Fruit fly (Drosophila melanogaster) whole organism, embryonic: ENCODE measurements around the gene CG15283.

Experiments
- Bteb2 ChIP-seq: fragments of 200-800 bp; sonication (Bioruptor generic); optimal IDR thresholded peaks from 2 replicates; lab custom pipeline; 2016; ENCODE audit warnings: missing biosample characterization, missing genetic modification characterization
- CG1024 ChIP-seq: fragments of 200-800 bp; sonication (Bioruptor generic); IDR thresholded peaks from 2 replicates; pipeline ENCODE4 v1.3.6; 2022; ENCODE audit warnings: missing biosample characterization, missing genetic modification characterization
- CG10959 ChIP-seq: fragments of 200-800 bp; sonication (Bioruptor generic); IDR thresholded peaks from 2 replicates; pipeline ENCODE4 v1.3.6; 2022; ENCODE audit warnings: missing biosample characterization, missing genetic modification characterization
- CG11398 ChIP-seq: fragments of 200-800 bp; sonication (Bioruptor generic); optimal IDR thresholded peaks from 2 replicates; lab custom pipeline; 2016; ENCODE audit warnings: missing biosample characterization, missing genetic modification characterization
- CG11560 ChIP-seq: fragments of 200-800 bp; sonication (Bioruptor generic); IDR thresholded peaks from 3 replicates; pipeline ENCODE4 v1.3.6; 2022; ENCODE audit warnings: missing biosample characterization, missing genetic modification characterization
- CG12942 ChIP-seq: fragments of 200-800 bp; sonication (Bioruptor generic); optimal IDR thresholded peaks from 3 replicates; lab custom pipeline; 2016; ENCODE audit warnings: missing biosample characterization, missing genetic modification characterization
- CG15073 ChIP-seq: fragments of 200-800 bp; sonication (Bioruptor generic); optimal IDR thresholded peaks from 2 replicates; lab custom pipeline; 2016; ENCODE audit warnings: missing biosample characterization, missing genetic modification characterization
- CG15601 ChIP-seq: fragments of 200-800 bp; sonication (Bioruptor generic); optimal IDR thresholded peaks from 3 replicates; lab custom pipeline; 2019; ENCODE audit warnings: missing biosample characterization, mild to moderate bottlenecking, missing genetic modification characterization, moderate library complexity
- CG17186 ChIP-seq: fragments of 200-800 bp; sonication (Bioruptor generic); optimal IDR thresholded peaks from 3 replicates; lab custom pipeline; 2017; ENCODE audit warnings: missing biosample characterization, missing genetic modification reagents, missing genetic modification characterization
- CG1792 ChIP-seq: fragments of 200-800 bp; sonication (Bioruptor generic); optimal IDR thresholded peaks from 2 replicates; lab custom pipeline; 2016; ENCODE audit warnings: missing biosample characterization, missing genetic modification characterization
- CG2202 ChIP-seq: fragments of 200-800 bp; sonication (Bioruptor generic); optimal IDR thresholded peaks from 2 replicates; lab custom pipeline; 2018; ENCODE audit warnings: missing biosample characterization, mild to moderate bottlenecking, missing genetic modification characterization
- CG31365 ChIP-seq: fragments of 200-800 bp; sonication (Bioruptor generic); optimal IDR thresholded peaks from 2 replicates; lab custom pipeline; 2018; ENCODE audit warnings: missing biosample characterization, mild to moderate bottlenecking, missing genetic modification characterization
- CG4360 ChIP-seq: fragments of 200-800 bp; sonication (Bioruptor generic); IDR thresholded peaks from 2 replicates; pipeline ENCODE4 v1.3.6; 2022; ENCODE audit warnings: missing biosample characterization, missing genetic modification characterization
- CG6654 ChIP-seq: fragments of 200-800 bp; sonication (Bioruptor generic); optimal IDR thresholded peaks from 2 replicates; lab custom pipeline; 2017; ENCODE audit warnings: missing biosample characterization, mild to moderate bottlenecking, missing genetic modification characterization
- CG8388 ChIP-seq: fragments of 200-800 bp; sonication (Bioruptor generic); optimal IDR thresholded peaks from 2 replicates; lab custom pipeline; 2019; ENCODE audit warnings: missing biosample characterization, mild to moderate bottlenecking, missing genetic modification characterization, moderate library complexity
- D19B ChIP-seq: fragments of 200-800 bp; sonication (Bioruptor generic); optimal IDR thresholded peaks from 2 replicates; lab custom pipeline; 2017; ENCODE audit warnings: missing biosample characterization, mild to moderate bottlenecking, missing genetic modification characterization
- Dad ChIP-seq: fragments of 200-800 bp; sonication (Bioruptor generic); optimal IDR thresholded peaks from 3 replicates; lab custom pipeline; 2016; ENCODE audit warnings: missing biosample characterization, missing genetic modification characterization
- Dip2 ChIP-seq: fragments of 200-800 bp; sonication (Bioruptor generic); IDR thresholded peaks from 2 replicates; pipeline ENCODE4 v1.3.6; 2022; ENCODE audit warnings: missing biosample characterization, missing genetic modification characterization
- Fer3 ChIP-seq: fragments of 200-800 bp; sonication (Bioruptor generic); optimal IDR thresholded peaks from 2 replicates; lab custom pipeline; 2018; ENCODE audit warnings: missing biosample characterization, mild to moderate bottlenecking, missing genetic modification characterization, moderate library complexity
- HmgD ChIP-seq: fragments of 200-800 bp; sonication (Bioruptor generic); optimal IDR thresholded peaks from 3 replicates; lab custom pipeline; 2016; ENCODE audit warnings: missing biosample characterization, missing genetic modification characterization
- Lim3 ChIP-seq: fragments of 200-800 bp; sonication (Bioruptor generic); IDR thresholded peaks from 2 replicates; pipeline ENCODE4 v1.3.6; 2022; ENCODE audit warnings: missing biosample characterization, missing genetic modification characterization
- Med ChIP-seq: fragments of 200-800 bp; sonication (Bioruptor generic); peaks from one replicate; lab custom pipeline; 2016; ENCODE audit warnings: missing biosample characterization, missing genetic modification characterization, mild to moderate bottlenecking, inconsistent platforms, moderate library complexity
- NFAT ChIP-seq: fragments of 200-800 bp; sonication (Bioruptor generic); IDR thresholded peaks from 2 replicates; pipeline ENCODE4 v1.3.6; 2022; ENCODE audit warnings: missing biosample characterization, missing genetic modification characterization
- Neu2 ChIP-seq: fragments of 200-800 bp; sonication (Bioruptor generic); optimal IDR thresholded peaks from 3 replicates; lab custom pipeline; 2016; ENCODE audit warnings: missing biosample characterization, missing genetic modification characterization, borderline replicate concordance
- Nf-YB ChIP-seq: fragments of 200-800 bp; sonication (Bioruptor generic); optimal IDR thresholded peaks from 3 replicates; lab custom pipeline; 2019; ENCODE audit warnings: missing biosample characterization, mild to moderate bottlenecking, missing genetic modification characterization, moderate library complexity
- Side ChIP-seq: fragments of 200-800 bp; sonication (Bioruptor generic); optimal IDR thresholded peaks from 2 replicates; lab custom pipeline; 2016; ENCODE audit warnings: missing biosample characterization, missing genetic modification characterization
- Sin3A ChIP-seq: fragments of >200 bp; optimal IDR thresholded peaks from 2 replicates; lab custom pipeline; 2018
- Xbp1 ChIP-seq: fragments of 200-800 bp; sonication (Bioruptor generic); optimal IDR thresholded peaks from 3 replicates; lab custom pipeline; 2016; ENCODE audit warnings: missing biosample characterization, mild to moderate bottlenecking, missing genetic modification characterization
- bab2 ChIP-seq: fragments of 200-800 bp; sonication (Bioruptor generic); optimal IDR thresholded peaks from 2 replicates; lab custom pipeline; 2016; ENCODE audit warnings: missing biosample characterization, missing genetic modification characterization
- bcd ChIP-seq: fragments of 200-800 bp; sonication (Bioruptor generic); optimal IDR thresholded peaks from 2 replicates; lab custom pipeline; 2017; ENCODE audit warnings: missing biosample characterization, mild to moderate bottlenecking, missing genetic modification characterization
- btn ChIP-seq: fragments of 200-800 bp; sonication (Bioruptor generic); optimal IDR thresholded peaks from 2 replicates; lab custom pipeline; 2016; ENCODE audit warnings: missing biosample characterization, missing genetic modification characterization
- chn ChIP-seq: fragments of 200-800 bp; sonication (Bioruptor generic); optimal IDR thresholded peaks from 2 replicates; lab custom pipeline; 2016; ENCODE audit warnings: missing biosample characterization, missing genetic modification characterization
- dan ChIP-seq: fragments of 200-800 bp; sonication (Bioruptor generic); IDR thresholded peaks from 2 replicates; pipeline ENCODE4 v1.3.6; 2022; ENCODE audit warnings: missing biosample characterization, missing genetic modification characterization
- danr ChIP-seq: fragments of 200-800 bp; sonication (Bioruptor generic); IDR thresholded peaks from 2 replicates; pipeline ENCODE4 v1.3.6; 2022; ENCODE audit warnings: missing biosample characterization, missing genetic modification characterization
- dmrt99B ChIP-seq: fragments of 200-800 bp; sonication (Bioruptor generic); optimal IDR thresholded peaks from 2 replicates; lab custom pipeline; 2018; ENCODE audit warnings: missing biosample characterization, mild to moderate bottlenecking, missing genetic modification characterization, moderate library complexity
- dysf ChIP-seq: fragments of 200-800 bp; sonication (Bioruptor generic); IDR thresholded peaks from 3 replicates; pipeline ENCODE4 v1.3.6; 2022; ENCODE audit warnings: missing biosample characterization, missing genetic modification characterization
- eve ChIP-seq, 2 experiments: fragments of >200 bp; optimal IDR thresholded peaks; 2 replicates each; lab custom pipeline; 2017; ENCODE audit warnings: missing biosample characterization in 2 of 2, missing genetic modification characterization in 2 of 2
- ewg ChIP-seq: fragments of 200-800 bp; sonication (Bioruptor generic); optimal IDR thresholded peaks from 3 replicates; lab custom pipeline; 2017; ENCODE audit warnings: mild to moderate bottlenecking, missing biosample characterization, missing genetic modification reagents, missing genetic modification characterization
- eyg ChIP-seq: fragments of 200-800 bp; sonication (Bioruptor generic); optimal IDR thresholded peaks from 3 replicates; lab custom pipeline; 2016; ENCODE audit warnings: missing biosample characterization, missing genetic modification characterization
- gce ChIP-seq: fragments of 200-800 bp; sonication (Bioruptor generic); IDR thresholded peaks from 3 replicates; pipeline ENCODE4 v1.3.6; 2022; ENCODE audit warnings: missing biosample characterization, missing genetic modification characterization
- gro ChIP-seq: fragments of 200-800 bp; sonication (Bioruptor generic); optimal IDR thresholded peaks from 2 replicates; lab custom pipeline; 2016; ENCODE audit warnings: missing biosample characterization, missing genetic modification characterization
- hkb ChIP-seq, 2 experiments: fragments of 200-800 bp in 1 of 2; fragments of >200 bp in 1 of 2; sonication (Bioruptor generic) in 1 of 2; IDR thresholded peaks in 1 of 2; optimal IDR thresholded peaks in 1 of 2; 2 replicates each; pipeline versions ENCODE4 v1.3.6 to Lab custom; 2017 to 2022; ENCODE audit warnings: missing biosample characterization in 1 of 2, missing genetic modification characterization in 1 of 2
- insv ChIP-seq, 2 experiments: fragments of 200-800 bp; sonication (Bioruptor generic); optimal IDR thresholded peaks; 3 replicates each; lab custom pipeline; 2016 to 2018; ENCODE audit warnings: missing biosample characterization in 2 of 2, missing genetic modification characterization in 2 of 2
- inv ChIP-seq: fragments of 200-800 bp; sonication (Bioruptor generic); IDR thresholded peaks from 2 replicates; pipeline ENCODE4 v1.3.6; 2022; ENCODE audit warnings: missing biosample characterization, missing genetic modification characterization; ENCODE audit not compliant: partially characterized antibody
- kah ChIP-seq: fragments of 200-800 bp; sonication (Bioruptor generic); optimal IDR thresholded peaks from 2 replicates; lab custom pipeline; 2018; ENCODE audit warnings: missing biosample characterization, mild to moderate bottlenecking, missing genetic modification characterization
- peb ChIP-seq: fragments of 200-800 bp; sonication (Bioruptor generic); IDR thresholded peaks from 2 replicates; pipeline ENCODE4 v1.3.6; 2022; ENCODE audit warnings: missing biosample characterization, missing genetic modification characterization
- pho ChIP-seq: fragments of 200-800 bp; sonication (Bioruptor generic); optimal IDR thresholded peaks from 2 replicates; lab custom pipeline; 2016; ENCODE audit warnings: missing biosample characterization, missing genetic modification characterization
- pzg ChIP-seq: fragments of 200-800 bp; sonication (Bioruptor generic); optimal IDR thresholded peaks from 3 replicates; lab custom pipeline; 2018; ENCODE audit warnings: missing biosample characterization, mild to moderate bottlenecking, missing genetic modification characterization, moderate library complexity
- sima ChIP-seq: fragments of 200-800 bp; sonication (Bioruptor generic); optimal IDR thresholded peaks from 2 replicates; lab custom pipeline; 2016; ENCODE audit warnings: missing biosample characterization, missing genetic modification characterization
- slp2 ChIP-seq: fragments of 200-800 bp; sonication (Bioruptor generic); optimal IDR thresholded peaks from 2 replicates; lab custom pipeline; 2016; ENCODE audit warnings: missing biosample characterization, missing genetic modification characterization
- vvl ChIP-seq: fragments of 200-800 bp; sonication (Bioruptor generic); IDR thresholded peaks from 2 replicates; pipeline ENCODE4 v1.3.6; 2022; ENCODE audit warnings: missing biosample characterization, missing genetic modification characterization
- wdn ChIP-seq: fragments of 200-800 bp; sonication (Bioruptor generic); IDR thresholded peaks from 2 replicates; pipeline ENCODE4 v1.3.6; 2022; ENCODE audit warnings: missing biosample characterization, missing genetic modification characterization

Gene CG15283

DNA sequence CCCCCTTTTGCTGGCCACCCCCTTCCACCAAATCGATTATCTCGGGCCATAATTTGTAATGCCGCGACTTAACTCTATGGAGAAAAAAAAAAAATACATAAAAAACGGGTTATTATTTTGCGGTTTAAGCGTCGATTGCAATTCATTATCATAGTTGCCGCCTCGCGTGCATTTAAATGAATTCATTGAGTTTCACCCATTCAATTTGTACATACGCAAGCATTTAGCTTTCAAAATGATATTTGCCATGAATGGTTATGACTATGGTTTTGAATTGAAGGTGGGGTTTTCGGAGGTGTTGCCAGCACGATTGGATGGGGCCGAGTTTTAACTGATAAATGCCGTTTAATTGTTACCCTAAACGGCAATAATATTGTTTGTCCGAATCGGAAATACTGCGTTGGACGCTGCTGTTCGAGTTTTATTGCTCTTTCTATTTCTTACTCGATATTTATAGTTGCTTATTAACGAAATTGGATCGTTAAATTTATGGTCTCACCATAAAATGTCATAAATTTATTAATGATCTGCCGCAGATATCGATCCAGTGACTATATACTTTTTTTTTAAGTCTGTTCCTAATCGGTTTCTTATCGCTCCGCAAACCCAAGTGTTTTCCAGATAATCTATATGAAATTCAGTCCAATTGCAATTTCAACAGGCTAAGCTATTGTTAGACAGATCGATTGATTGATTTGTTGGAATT is 45.8 kb downstream of the CG15283 start (continued):
- TF ChIP-seq sima (GFP tag; lab: Kevin White, UChicago), result no peak
- no peak for TF ChIP-seq CG12942 (GFP tag; lab: Kevin White, UChicago)
- no peak for TF ChIP-seq bcd (GFP tag; lab: Kevin White, UChicago)
- TF ChIP-seq ewg (GFP tag; lab: Kevin White, UChicago), result no peak
- no peak for TF ChIP-seq kah
- no peak for TF ChIP-seq NFAT (GFP tag; lab: Robert Waterston, UW)
- TF ChIP-seq CG15601 (tag; lab: Kevin White, UChicago), result peak; percentile 26
- TF ChIP-seq gro (GFP tag; lab: Kevin White, UChicago), result no peak
- TF ChIP-seq CG8388, result peak; percentile 50
- TF ChIP-seq Neu2 (GFP tag; lab: Kevin White, UChicago), result no peak
- TF ChIP-seq pho (GFP tag; lab: Kevin White, UChicago), result no peak
- TF ChIP-seq bab2 (GFP tag; lab: Kevin White, UChicago), result no peak
- TF ChIP-seq Fer3, result no peak
- no peak for TF ChIP-seq slp2 (GFP tag; lab: Kevin White, UChicago)
- peak; percentile 45 for TF ChIP-seq Nf-YB (GFP tag; lab: Kevin White, UChicago)
- no peak for TF ChIP-seq vvl (GFP tag; lab: Robert Waterston, UW)
- no peak for TF ChIP-seq dysf (GFP tag; lab: Robert Waterston, UW)
- TF ChIP-seq dan, result no peak
- TF ChIP-seq hkb (optimal IDR thresholded peaks at IDR 0.05; lab: Kevin White, UChicago), result no peak
- TF ChIP-seq hkb (GFP tag; IDR thresholded peaks at IDR 0.05; lab: Robert Waterston, UW), result no peak
- TF ChIP-seq CG10959 (GFP tag; lab: Robert Waterston, UW), result no peak
- TF ChIP-seq CG6654 (GFP tag; lab: Kevin White, UChicago), result no peak
- TF ChIP-seq D19B (GFP tag; lab: Kevin White, UChicago), result no peak
- no peak for TF ChIP-seq eve (GFP tag; optimal IDR thresholded peaks at IDR 0.05; lab: Kevin White, UChicago)
- TF ChIP-seq Med (GFP tag; lab: Kevin White, UChicago), result peak; percentile 50
- no peak for TF ChIP-seq Sin3A (lab: Kevin White, UChicago)
- TF ChIP-seq Side (GFP tag; lab: Kevin White, UChicago), result no peak
- no peak for TF ChIP-seq CG2202 (tag; lab: Kevin White, UChicago)
- TF ChIP-seq peb (GFP tag; lab: Robert Waterston, UW), result no peak
- TF ChIP-seq eyg (GFP tag; lab: Kevin White, UChicago), result no peak
- TF ChIP-seq wdn (GFP tag; lab: Robert Waterston, UW), result no peak
- TF ChIP-seq pzg (GFP tag; lab: Kevin White, UChicago), result no peak
- TF ChIP-seq CG11560, result no peak
- TF ChIP-seq HmgD, result no peak
- no peak for TF ChIP-seq CG31365 (tag; lab: Kevin White, UChicago)
- no peak for TF ChIP-seq Dip2 (GFP tag; lab: Robert Waterston, UW)
- TF ChIP-seq gce, result no peak
- no peak for TF ChIP-seq btn (GFP tag; lab: Kevin White, UChicago)
- TF ChIP-seq danr (GFP tag; lab: Robert Waterston, UW), result no peak
- TF ChIP-seq dmrt99B, result no peak
- no peak for TF ChIP-seq CG1792
- no peak for TF ChIP-seq CG1024 (GFP tag; lab: Robert Waterston, UW)
- no peak for TF ChIP-seq Lim3 (GFP tag; lab: Robert Waterston, UW)
- TF ChIP-seq Xbp1 (GFP tag; lab: Kevin White, UChicago), result no peak
- TF ChIP-seq Dad, result no peak
- no peak for TF ChIP-seq Bteb2 (GFP tag; lab: Kevin White, UChicago)
- no peak for TF ChIP-seq CG4360 (GFP tag; lab: Robert Waterston, UW)
- no peak for TF ChIP-seq insv (GFP tag; optimal IDR thresholded peaks at IDR 0.05; lab: Kevin White, UChicago)
- no peak for TF ChIP-seq chn (GFP tag; lab: Kevin White, UChicago)
- TF ChIP-seq CG11398 (GFP tag; lab: Kevin White, UChicago), result no peak
- TF ChIP-seq inv (GFP tag; lab: Robert Waterston, UW), result no peak
- no peak for TF ChIP-seq CG15073 (GFP tag; lab: Kevin White, UChicago)
- no peak for TF ChIP-seq CG17186 (GFP tag; lab: Kevin White, UChicago)
